Worm (Caenorhabditis elegans) whole organism, L4/young adult: ENCODE results near the gene rha-1.

Experiments used
- W03F9.2 ChIP-seq: fragments of 150-350 bp; optimal IDR thresholded peaks from 2 replicates; lab custom pipeline; 2014; ENCODE audit warnings: missing biosample characterization, missing genetic modification characterization
- dao-5 ChIP-seq: sonication (generic microtip); optimal IDR thresholded peaks from 2 replicates; lab custom pipeline; 2016; ENCODE audit warnings: missing genotype, missing genetic modification characterization, moderate library complexity, missing compliant biosample characterization
- him-1 ChIP-seq: sonication (generic microtip); optimal IDR thresholded peaks from 2 replicates; lab custom pipeline; 2016; ENCODE audit warnings: missing genotype, missing genetic modification reagents, missing genetic modification characterization, missing compliant biosample characterization

rha-1 gene

ce11 chrII:8884262-8884949 is 947 bp upstream of the rha-1 start, which contains the start of the genes T07D4.5 and ddx-19:
Gene T07D4.5 (minus strand): TSS chrII:8884332.
Gene ddx-19 (plus strand): TSS chrII:8884899.
- TF ChIP-seq dao-5 (tag; lab: Kevin White, UChicago): no peak
- TF ChIP-seq him-1 (tag; lab: Kevin White, UChicago): no peak
- peak; percentile 28 for TF ChIP-seq W03F9.2 (tag; lab: Kevin White, UChicago)

- no peak for TF ChIP-seq W03F9.2 (tag; lab: Kevin White, UChicago)
- no peak for TF ChIP-seq dao-5 (tag; lab: Kevin White, UChicago)
- TF ChIP-seq him-1 (tag; lab: Kevin White, UChicago): no peak
Observed at ce11 chrII:8878528-8878927, 4.9 kb downstream of the rha-1 start.

ce11 chrII:8877032-8877985 is 6.2 kb downstream of the rha-1 start:
- TF ChIP-seq dao-5 (tag; lab: Kevin White, UChicago) (no peak), W03F9.2 (tag; lab: Kevin White, UChicago) (no peak), him-1 (tag; lab: Kevin White, UChicago) (no peak)

- TF ChIP-seq him-1 (tag; lab: Kevin White, UChicago) (no peak), dao-5 (tag; lab: Kevin White, UChicago) (no peak), W03F9.2 (tag; lab: Kevin White, UChicago) (no peak)
Observed at ce11 chrII:8873842-8874241, 9.6 kb downstream of the rha-1 start, which contains the start of gene T07D4.2. Gene T07D4.2 (minus strand): TSS chrII:8873942.

ce11 chrII:8866844-8867243 is 16.6 kb downstream of the rha-1 start:
- no peak for TF ChIP-seq him-1 (tag; lab: Kevin White, UChicago)
- TF ChIP-seq W03F9.2 (tag; lab: Kevin White, UChicago): no peak
- TF ChIP-seq dao-5 (tag; lab: Kevin White, UChicago): no peak

- no peak for TF ChIP-seq him-1 (tag; lab: Kevin White, UChicago)
- TF ChIP-seq dao-5 (tag; lab: Kevin White, UChicago): no peak
- no peak for TF ChIP-seq W03F9.2 (tag; lab: Kevin White, UChicago)
Observed at ce11 chrII:8865078-8865477, 18.4 kb downstream of the rha-1 start, which contains the start of gene npr-20. Gene npr-20 (minus strand): TSS chrII:8865178.

- TF ChIP-seq W03F9.2 (tag; lab: Kevin White, UChicago) (no peak), him-1 (tag; lab: Kevin White, UChicago) (no peak), dao-5 (tag; lab: Kevin White, UChicago) (no peak)
Observed at ce11 chrII:8859596-8859995, 23.9 kb downstream of the rha-1 start, which contains the start of gene snb-6. Gene snb-6 (minus strand): TSS chrII:8859696.

- TF ChIP-seq W03F9.2 (tag; lab: Kevin White, UChicago): no peak
- no peak for TF ChIP-seq him-1 (tag; lab: Kevin White, UChicago)
- TF ChIP-seq dao-5 (tag; lab: Kevin White, UChicago): no peak
Observed at ce11 chrII:8857074-8857473, 26.4 kb downstream of the rha-1 start.

- TF ChIP-seq W03F9.2 (tag; lab: Kevin White, UChicago) (no peak), dao-5 (tag; lab: Kevin White, UChicago) (no peak), him-1 (tag; lab: Kevin White, UChicago) (no peak)
Observed at ce11 chrII:8856524-8856923, 26.9 kb downstream of the rha-1 start.

- TF ChIP-seq dao-5 (tag; lab: Kevin White, UChicago) (no peak), him-1 (tag; lab: Kevin White, UChicago) (no peak), W03F9.2 (tag; lab: Kevin White, UChicago) (no peak)
Observed at ce11 chrII:8854874-8855273, 28.6 kb downstream of the rha-1 start.

- TF ChIP-seq dao-5 (tag; lab: Kevin White, UChicago) (no peak), him-1 (tag; lab: Kevin White, UChicago) (no peak), W03F9.2 (tag; lab: Kevin White, UChicago) (no peak)
Observed at ce11 chrII:8853960-8854359, 29.5 kb downstream of the rha-1 start.

ce11 chrII:8853238-8853637 is 30.2 kb downstream of the rha-1 start:
- TF ChIP-seq him-1 (tag; lab: Kevin White, UChicago) (no peak), dao-5 (tag; lab: Kevin White, UChicago) (no peak), W03F9.2 (tag; lab: Kevin White, UChicago) (no peak)
